Fruit fly (Drosophila melanogaster): ENCODE data around the gene CG42750.

The CG42750 gene

DNA sequence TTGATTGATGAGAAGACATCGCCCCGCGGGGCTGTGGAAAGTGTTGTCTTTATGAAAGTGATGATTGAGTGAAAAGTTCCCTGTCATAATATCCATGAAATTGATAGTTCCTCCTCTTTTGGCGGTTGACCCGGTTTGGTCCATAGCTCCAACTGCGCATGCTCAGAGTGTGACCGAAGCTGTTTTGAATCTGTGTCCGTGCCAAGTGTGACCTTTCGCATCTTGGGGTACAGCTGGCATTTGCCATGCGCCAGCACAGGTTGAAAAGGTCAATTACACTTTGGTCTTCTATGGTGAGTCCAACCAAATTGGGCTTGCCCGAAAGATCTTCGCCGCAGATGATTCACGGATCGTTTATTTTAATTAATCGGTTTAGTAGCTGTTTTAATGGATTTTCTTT, 45.4 kb upstream of the CG42750 start:
- peak; percentile 31; the same call in 1 of the 3 replicates for TF ChIP-seq CG7963 (GFP tag; IDR thresholded peaks at IDR 0.05; ENCODE audit: partially characterized antibody)
- peak; percentile 38; the same call in 2 of the 3 replicates for TF ChIP-seq Doc3 (GFP tag; IDR thresholded peaks at IDR 0.05; ENCODE audit: partially characterized antibody)
- no peak for TF ChIP-seq prd (optimal IDR thresholded peaks at IDR 0.05)
- TF ChIP-seq prd (GFP tag; IDR thresholded peaks at IDR 0.05), result no peak
- TF ChIP-seq CG34224 (GFP tag; IDR thresholded peaks at IDR 0.05; ENCODE audit: partially characterized antibody), result 0 out of 3 replicates have a peak, but pooled peaks have one; percentile 11
- peak; percentile 18; the same call in 1 of the 2 replicates for TF ChIP-seq chm (GFP tag; IDR thresholded peaks at IDR 0.05)
- peak; percentile 67; the same call in 1 of the 3 replicates for TF ChIP-seq CG2199 (GFP tag; IDR thresholded peaks at IDR 0.05)
- no peak for TF ChIP-seq CG18599 (GFP tag; optimal IDR thresholded peaks at IDR 0.05)
- no peak for TF ChIP-seq CG32767 (GFP tag; IDR thresholded peaks at IDR 0.05)
- peak; percentile 20; the same call in 1 of the 2 replicates for TF ChIP-seq Bgb (GFP tag; IDR thresholded peaks at IDR 0.05; ENCODE audit: partially characterized antibody)
- peak; percentile 69 for TF ChIP-seq sens (GFP tag)
- 0 out of 2 replicates have a peak, but pooled peaks have one; percentile 9 for TF ChIP-seq Scr (GFP tag; IDR thresholded peaks at IDR 0.05; ENCODE audit: partially characterized antibody)
- TF ChIP-seq Doc2 (GFP tag; IDR thresholded peaks at IDR 0.05), result no peak
- TF ChIP-seq mam (GFP tag; optimal IDR thresholded peaks at IDR 0.05), result no peak
- peak; percentile 49 for TF ChIP-seq gfzf (GFP tag; optimal IDR thresholded peaks at IDR 0.05)
- TF ChIP-seq ind (GFP tag; optimal IDR thresholded peaks at IDR 0.05), result no peak
- TF ChIP-seq ewg (GFP tag; optimal IDR thresholded peaks at IDR 0.05), result peak; percentile 81
- no peak for TF ChIP-seq Hr39 (optimal IDR thresholded peaks at IDR 0.05)
- peak; percentile 98 for TF ChIP-seq stwl (tag; optimal IDR thresholded peaks at IDR 0.05)
- peak; percentile 67 for TF ChIP-seq CG11504 (tag; optimal IDR thresholded peaks at IDR 0.05)
- no peak for TF ChIP-seq dpn (GFP tag; optimal IDR thresholded peaks at IDR 0.05)
- peak in 1 of 2 experiments; percentile 67 for TF ChIP-seq Hr78 (GFP tag; optimal IDR thresholded peaks at IDR 0.05)

DNA sequence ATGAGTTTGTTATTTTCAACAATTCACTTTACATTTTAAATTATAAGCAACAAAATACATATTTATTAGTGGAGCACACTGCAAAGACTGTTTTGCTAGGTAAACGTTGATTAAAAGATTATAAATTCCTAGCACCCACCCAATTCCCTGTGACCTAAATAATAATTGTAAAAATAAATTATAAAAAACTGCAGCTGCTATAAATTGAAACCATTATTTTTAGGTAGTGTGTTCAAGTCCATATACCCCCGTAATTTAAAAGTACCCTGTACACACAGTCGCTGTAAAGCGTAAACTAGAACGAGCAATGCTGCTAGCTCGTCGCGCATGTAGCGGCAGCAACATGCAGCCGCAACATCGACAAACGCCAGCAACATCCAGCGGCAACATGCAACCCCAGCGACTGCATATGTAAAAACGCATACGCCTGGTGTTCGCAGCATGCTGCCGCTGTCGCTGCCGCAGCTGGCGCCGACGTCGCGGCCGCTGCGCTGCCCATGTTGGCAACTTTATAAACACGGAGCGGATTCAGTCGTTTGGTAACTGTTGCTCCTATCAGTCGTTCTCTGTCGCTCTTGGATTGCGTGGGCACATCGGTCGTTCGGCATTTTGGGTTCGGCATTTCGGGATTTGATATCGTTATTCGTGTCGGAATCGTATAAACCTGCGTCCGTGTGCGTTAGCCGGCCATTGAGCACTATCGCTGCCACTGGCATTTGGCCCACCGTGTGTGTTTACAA, 44.2 kb upstream of the CG42750 start, which contains the start of gene Fas3:
Gene Fas3 (plus strand): TSS at position 526 of the 740 bp plus-strand sequence.
- TF ChIP-seq fd64A (GFP tag; optimal IDR thresholded peaks at IDR 0.05), result no peak
- no peak for TF ChIP-seq gt (GFP tag; IDR thresholded peaks at IDR 0.05)
- TF ChIP-seq Atf-2 (GFP tag; optimal IDR thresholded peaks at IDR 0.05), result no peak
- no peak for TF ChIP-seq NFAT (GFP tag; IDR thresholded peaks at IDR 0.05)
- peak; percentile 47 for TF ChIP-seq HHEX (GFP tag; optimal IDR thresholded peaks at IDR 0.05)
- TF ChIP-seq esg (GFP tag; conservative IDR thresholded peaks at IDR 0.05), result no peak
- TF ChIP-seq jing (GFP tag; optimal IDR thresholded peaks at IDR 0.05), result peak; percentile 2
- peak; percentile 61 for TF ChIP-seq Bgb (GFP tag; IDR thresholded peaks at IDR 0.05; ENCODE audit: partially characterized antibody)
- peak; percentile 1 for TF ChIP-seq CG13624 (GFP tag; optimal IDR thresholded peaks at IDR 0.05)
- TF ChIP-seq CG18599 (GFP tag; optimal IDR thresholded peaks at IDR 0.05), result peak; percentile 64
- TF ChIP-seq Atf3 (GFP tag; optimal IDR thresholded peaks at IDR 0.05), result no peak
- peak; percentile 56; the same call in 2 of the 3 replicates for TF ChIP-seq Dbx (GFP tag; IDR thresholded peaks at IDR 0.05)
- 0 out of 2 replicates have a peak, but pooled peaks have one; percentile 36 for TF ChIP-seq CG1024 (GFP tag; IDR thresholded peaks at IDR 0.05)
- TF ChIP-seq CG11398 (GFP tag; optimal IDR thresholded peaks at IDR 0.05), result no peak
- no peak for TF ChIP-seq BtbVII (GFP tag; optimal IDR thresholded peaks at IDR 0.05)
- no peak for TF ChIP-seq Hr51 (GFP tag; optimal IDR thresholded peaks at IDR 0.05)
- TF ChIP-seq CG31224 (GFP tag; IDR thresholded peaks at IDR 0.05), result no peak
- peak; percentile 66 for TF ChIP-seq cg (GFP tag; optimal IDR thresholded peaks at IDR 0.05)
- TF ChIP-seq Sox102F (GFP tag; optimal IDR thresholded peaks at IDR 0.05), result peak; percentile 42
- no peak for TF ChIP-seq pum (GFP tag; optimal IDR thresholded peaks at IDR 0.05)
- TF ChIP-seq CG33213 (GFP tag; optimal IDR thresholded peaks at IDR 0.05), result peak; percentile 32
- peak; percentile 22 for TF ChIP-seq CG2120 (GFP tag; optimal IDR thresholded peaks at IDR 0.05)
- TF ChIP-seq D19A (tag; optimal IDR thresholded peaks at IDR 0.05), result no peak
- TF ChIP-seq CG15011 (GFP tag; optimal IDR thresholded peaks at IDR 0.05), result no peak
- TF ChIP-seq al (GFP tag; IDR thresholded peaks at IDR 0.05), result no peak
- TF ChIP-seq emc (GFP tag; optimal IDR thresholded peaks at IDR 0.05), result no peak
- TF ChIP-seq CG34224 (GFP tag; IDR thresholded peaks at IDR 0.05; ENCODE audit: partially characterized antibody), result peak; percentile 68; the same call in 2 of the 3 replicates
- 0 out of 2 replicates have a peak, but pooled peaks have one; percentile 10 for TF ChIP-seq HLH3B (GFP tag; IDR thresholded peaks at IDR 0.05)
- no peak; the same call in 1 of the 2 replicates for TF ChIP-seq CG31441 (GFP tag; IDR thresholded peaks at IDR 0.05)

All from whole organism, embryonic.